Worm (Caenorhabditis elegans): ENCODE measurements around the gene T05B4.12.

DNA sequence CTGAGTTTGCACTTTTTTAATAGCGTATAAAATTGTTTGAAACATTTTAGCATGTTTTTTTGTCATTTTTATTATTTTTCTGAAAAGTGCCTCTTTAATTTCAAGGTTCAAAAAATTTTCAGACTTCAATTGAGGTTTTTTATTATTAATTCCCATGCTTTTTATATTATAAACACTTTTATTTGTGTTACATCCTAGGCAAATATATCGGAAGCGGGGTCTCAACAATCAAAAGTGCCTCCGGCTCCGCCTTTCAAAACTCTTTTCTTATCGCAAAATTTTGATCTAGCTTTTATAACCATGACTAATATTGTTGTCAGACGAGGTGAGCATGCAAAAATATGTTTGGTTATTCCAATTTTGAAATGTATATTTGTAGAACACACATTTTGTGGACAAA, 52.4 kb downstream of the T05B4.12 start, which contains the start of gene otpl-2:
- no peak for TF ChIP-seq klf-2 (GFP tag; conservative IDR thresholded peaks at IDR 0.05)
- TF ChIP-seq flt-1 (GFP tag; IDR thresholded peaks at IDR 0.05) = no peak
- TF ChIP-seq ref-1 (GFP tag; conservative IDR thresholded peaks at IDR 0.05) = no peak
- TF ChIP-seq cog-1 (tag; optimal IDR thresholded peaks at IDR 0.05) = no peak
- TF ChIP-seq ztf-29 (GFP tag; IDR thresholded peaks at IDR 0.05) = no peak
